Worm (Caenorhabditis elegans): ENCODE measurements around the gene F40G9.8.

DNA sequence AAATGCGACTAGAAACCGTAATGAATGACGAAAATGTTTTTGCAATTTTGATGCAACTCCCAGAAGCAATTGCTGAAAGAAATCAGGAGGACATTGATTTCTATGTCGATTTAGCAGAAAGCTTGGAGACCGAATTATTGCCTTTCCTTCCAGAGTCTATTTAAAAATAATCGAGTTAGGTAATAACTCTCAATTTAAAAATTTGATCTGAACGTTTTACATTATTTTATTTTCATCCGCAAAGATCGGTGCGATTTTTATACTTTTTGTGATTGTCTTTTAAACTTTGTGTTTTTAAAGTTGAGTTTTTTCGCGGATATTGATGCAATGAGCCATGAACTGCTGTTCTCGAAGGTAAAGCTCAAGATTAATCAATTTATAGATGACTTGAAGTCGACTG, 40.2 kb downstream of the F40G9.8 start, which contains the start of gene pals-23:
- TF ChIP-seq pqm-1 (tag; optimal IDR thresholded peaks at IDR 0.05) (no peak), snpc-4 (tag; optimal IDR thresholded peaks at IDR 0.05) (no peak), nhr-76 (tag; optimal IDR thresholded peaks at IDR 0.05) (no peak), elt-3 (tag; optimal IDR thresholded peaks at IDR 0.05) (no peak), skn-1 (tag; optimal IDR thresholded peaks at IDR 0.05) (no peak), ama-1 (optimal IDR thresholded peaks at IDR 0.05) (no peak)

Measured in whole organism, L3 larva.